Fruit fly (Drosophila melanogaster) whole organism, embryonic: Measurements from ENCODE around the gene CG14015.
A peak's percentile ranks its signal among the peaks of the same experiment; 100 is the strongest.

ENCODE experiments used
- Blimp-1 ChIP-seq: fragments of 200-800 bp; sonication (Bioruptor generic); optimal IDR thresholded peaks from 3 replicates; lab custom pipeline; 2018; ENCODE audit warnings: missing biosample characterization, missing genetic modification characterization, mild to moderate bottlenecking, moderate library complexity, missing genetic modification reagents
- CG10147 ChIP-seq: fragments of 200-800 bp; sonication (Bioruptor generic); optimal IDR thresholded peaks from 2 replicates; lab custom pipeline; 2019; ENCODE audit warnings: missing biosample characterization, mild to moderate bottlenecking, missing genetic modification characterization, moderate library complexity
- CG10654 ChIP-seq: fragments of 200-800 bp; sonication (Bioruptor generic); optimal IDR thresholded peaks from 2 replicates; lab custom pipeline; 2016; ENCODE audit warnings: missing biosample characterization, missing genetic modification characterization
- CG11560 ChIP-seq: fragments of 200-800 bp; sonication (Bioruptor generic); IDR thresholded peaks from 3 replicates; pipeline ENCODE4 v1.3.6; 2022; ENCODE audit warnings: missing biosample characterization, missing genetic modification characterization
- CG11695 ChIP-seq: fragments of 200-800 bp; sonication (Bioruptor generic); IDR thresholded peaks from 3 replicates; pipeline ENCODE4 v1.3.6; 2022; ENCODE audit warnings: missing biosample characterization, missing genetic modification characterization
- CG11696 ChIP-seq: fragments of 200-800 bp; sonication (Bioruptor generic); IDR thresholded peaks from 2 replicates; pipeline ENCODE4 v1.3.6; 2022; ENCODE audit warnings: missing biosample characterization, missing genetic modification characterization
- CG12071 ChIP-seq: fragments of 200-800 bp; sonication (Bioruptor generic); optimal IDR thresholded peaks from 3 replicates; lab custom pipeline; 2018; ENCODE audit warnings: missing biosample characterization, mild to moderate bottlenecking, missing genetic modification characterization
- CG12744 ChIP-seq: fragments of 200-800 bp; sonication (Bioruptor generic); optimal IDR thresholded peaks from 2 replicates; lab custom pipeline; 2016; ENCODE audit warnings: missing biosample characterization, missing genetic modification characterization
- CG13624 ChIP-seq: fragments of 200-800 bp; sonication (Bioruptor generic); optimal IDR thresholded peaks from 2 replicates; lab custom pipeline; 2016; ENCODE audit warnings: missing biosample characterization, missing genetic modification characterization
- CG15011 ChIP-seq: fragments of 200-800 bp; sonication (Bioruptor generic); optimal IDR thresholded peaks from 3 replicates; lab custom pipeline; 2018; ENCODE audit warnings: missing biosample characterization, mild to moderate bottlenecking, missing genetic modification characterization
- CG1602 ChIP-seq: fragments of 200-800 bp; sonication (Bioruptor generic); optimal IDR thresholded peaks from 3 replicates; lab custom pipeline; 2016; ENCODE audit warnings: missing biosample characterization, missing genetic modification characterization
- CG17328 ChIP-seq: fragments of 200-800 bp; sonication (Bioruptor generic); IDR thresholded peaks from 2 replicates; pipeline ENCODE4 v1.3.6; 2022; ENCODE audit warnings: missing biosample characterization, missing genetic modification characterization
- CG3163 ChIP-seq: fragments of 200-800 bp; sonication (Bioruptor generic); optimal IDR thresholded peaks from 3 replicates; lab custom pipeline; 2016; ENCODE audit warnings: missing biosample characterization, missing genetic modification characterization
- CG32767 ChIP-seq: fragments of 200-800 bp; sonication (Bioruptor generic); IDR thresholded peaks from 2 replicates; pipeline ENCODE4 v1.3.6; 2022; ENCODE audit warnings: missing biosample characterization, missing genetic modification characterization
- CG3281 ChIP-seq: fragments of 200-800 bp; sonication (Bioruptor generic); optimal IDR thresholded peaks from 3 replicates; lab custom pipeline; 2017; ENCODE audit warnings: missing biosample characterization, mild to moderate bottlenecking, missing genetic modification characterization
- CG3726 ChIP-seq: fragments of 200-800 bp; sonication (Bioruptor generic); IDR thresholded peaks from 3 replicates; pipeline ENCODE4, ENCODE4 v1.3.6; 2022; ENCODE audit warnings: missing biosample characterization, missing genetic modification characterization
- CG42726 ChIP-seq: fragments of 200-800 bp; sonication (Bioruptor generic); IDR thresholded peaks from 2 replicates; pipeline ENCODE4 v1.3.6; 2022; ENCODE audit warnings: missing biosample characterization, missing genetic modification characterization; ENCODE audit not compliant: partially characterized antibody
- CG4328 ChIP-seq: fragments of 200-800 bp; sonication (Bioruptor generic); optimal IDR thresholded peaks from 3 replicates; lab custom pipeline; 2017; ENCODE audit warnings: missing biosample characterization, missing genetic modification reagents, missing genetic modification characterization
- CG9609 ChIP-seq: fragments of 200-800 bp; sonication (Bioruptor generic); optimal IDR thresholded peaks from 3 replicates; lab custom pipeline; 2016; ENCODE audit warnings: missing biosample characterization, missing genetic modification characterization
- CG9817 ChIP-seq: fragments of 200-800 bp; sonication (Bioruptor generic); optimal IDR thresholded peaks from 2 replicates; lab custom pipeline; 2018; ENCODE audit warnings: missing biosample characterization, mild to moderate bottlenecking, missing genetic modification characterization, moderate library complexity
- CG9932 ChIP-seq: fragments of 200-800 bp; sonication (Bioruptor generic); IDR thresholded peaks from 2 replicates; pipeline ENCODE4 v1.3.6; 2022; ENCODE audit warnings: missing biosample characterization, missing genetic modification characterization
- CTCF ChIP-seq: fragments of 200-800 bp; sonication (Bioruptor generic); optimal IDR thresholded peaks from 2 replicates; lab custom pipeline; 2017; ENCODE audit warnings: missing biosample characterization, mild to moderate bottlenecking, missing genetic modification characterization, moderate library complexity
- CoRest ChIP-seq: fragments of 200-800 bp; sonication (Bioruptor generic); optimal IDR thresholded peaks from 3 replicates; lab custom pipeline; 2018; ENCODE audit warnings: missing biosample characterization, mild to moderate bottlenecking, missing genetic modification characterization, moderate library complexity
- Deaf1 ChIP-seq: fragments of 200-800 bp; optimal IDR thresholded peaks from 3 replicates; lab custom pipeline; 2019; ENCODE audit warnings: missing biosample characterization, mild to moderate bottlenecking, missing genetic modification characterization, moderate library complexity
- Fer3 ChIP-seq: fragments of 200-800 bp; sonication (Bioruptor generic); optimal IDR thresholded peaks from 2 replicates; lab custom pipeline; 2018; ENCODE audit warnings: missing biosample characterization, mild to moderate bottlenecking, missing genetic modification characterization, moderate library complexity
- Hand ChIP-seq: fragments of 200-800 bp; sonication (Bioruptor generic); optimal IDR thresholded peaks from 2 replicates; lab custom pipeline; 2017; ENCODE audit warnings: mild to moderate bottlenecking, missing biosample characterization, missing genetic modification reagents, missing genetic modification characterization
- Med ChIP-seq: fragments of 200-800 bp; sonication (Bioruptor generic); peaks from one replicate; lab custom pipeline; 2016; ENCODE audit warnings: missing biosample characterization, missing genetic modification characterization, mild to moderate bottlenecking, inconsistent platforms, moderate library complexity
- Mrtf ChIP-seq: fragments of 200-800 bp; sonication (Bioruptor generic); IDR thresholded peaks from 3 replicates; pipeline ENCODE4 v1.3.6; 2022; ENCODE audit warnings: missing biosample characterization, missing genetic modification characterization
- Ptx1 ChIP-seq: fragments of 200-800 bp; sonication (Bioruptor generic); IDR thresholded peaks from 2 replicates; pipeline ENCODE4 v1.3.6; 2022; ENCODE audit warnings: missing biosample characterization, missing genetic modification characterization
- Rfx ChIP-seq: fragments of 200-800 bp; sonication (Bioruptor generic); IDR thresholded peaks from 2 replicates; pipeline ENCODE4 v1.3.6; 2022; ENCODE audit warnings: missing biosample characterization, missing genetic modification characterization
- Trl ChIP-seq, 3 experiments: fragments of >200 bp in 2 of 3; fragments of 200-800 bp in 1 of 3; sonication (Bioruptor generic) in 1 of 3; optimal IDR thresholded peaks; 2 replicates in 1 of 3; 3 replicates in 2 of 3; lab custom pipeline; 2016 to 2017; ENCODE audit warnings: missing biosample characterization in 1 of 3, missing genetic modification characterization in 1 of 3
- abd-A ChIP-seq: fragments of 200-800 bp; sonication (Bioruptor generic); optimal IDR thresholded peaks from 3 replicates; lab custom pipeline; 2019; ENCODE audit warnings: missing biosample characterization, mild to moderate bottlenecking, missing genetic modification characterization, moderate library complexity
- al ChIP-seq: fragments of 200-800 bp; sonication (Bioruptor generic); IDR thresholded peaks from 2 replicates; pipeline ENCODE4 v1.3.6; 2022; ENCODE audit warnings: missing biosample characterization, missing genetic modification characterization
- bab2 ChIP-seq: fragments of 200-800 bp; sonication (Bioruptor generic); optimal IDR thresholded peaks from 2 replicates; lab custom pipeline; 2016; ENCODE audit warnings: missing biosample characterization, missing genetic modification characterization
- btn ChIP-seq: fragments of 200-800 bp; sonication (Bioruptor generic); optimal IDR thresholded peaks from 2 replicates; lab custom pipeline; 2016; ENCODE audit warnings: missing biosample characterization, missing genetic modification characterization
- ci ChIP-seq: fragments of 200-800 bp; sonication (Bioruptor generic); IDR thresholded peaks from 3 replicates; pipeline ENCODE4 v1.3.6; 2022; ENCODE audit warnings: missing biosample characterization, missing genetic modification characterization
- disco-r ChIP-seq: fragments of 200-800 bp; sonication (Bioruptor generic); optimal IDR thresholded peaks from 2 replicates; lab custom pipeline; 2016; ENCODE audit warnings: missing biosample characterization, missing genetic modification characterization
- dysf ChIP-seq: fragments of 200-800 bp; sonication (Bioruptor generic); IDR thresholded peaks from 3 replicates; pipeline ENCODE4 v1.3.6; 2022; ENCODE audit warnings: missing biosample characterization, missing genetic modification characterization
- emc ChIP-seq: fragments of 200-800 bp; sonication (Bioruptor generic); optimal IDR thresholded peaks from 2 replicates; lab custom pipeline; 2016; ENCODE audit warnings: missing biosample characterization, missing genetic modification characterization
- fru ChIP-seq: fragments of >200 bp; optimal IDR thresholded peaks from 2 replicates; lab custom pipeline; 2017
- gcm ChIP-seq: fragments of 200-800 bp; sonication (Bioruptor generic); optimal IDR thresholded peaks from 2 replicates; lab custom pipeline; 2019; ENCODE audit warnings: missing biosample characterization, mild to moderate bottlenecking, missing genetic modification characterization, moderate library complexity
- hbn ChIP-seq: fragments of 200-800 bp; sonication (Bioruptor generic); IDR thresholded peaks from 2 replicates; pipeline ENCODE4 v1.3.6; 2022; ENCODE audit warnings: missing biosample characterization, missing genetic modification characterization; ENCODE audit not compliant: partially characterized antibody
- hth ChIP-seq: fragments of >200 bp; optimal IDR thresholded peaks from 2 replicates; lab custom pipeline; 2017; ENCODE audit warnings: inconsistent platforms
- lab ChIP-seq: fragments of 200-800 bp; sonication (Bioruptor generic); optimal IDR thresholded peaks from 3 replicates; lab custom pipeline; 2017; ENCODE audit warnings: missing biosample characterization, missing genetic modification characterization, mild to moderate bottlenecking, moderate library complexity, missing genetic modification reagents
- lilli ChIP-seq: fragments of 200-800 bp; sonication (Bioruptor generic); optimal IDR thresholded peaks from 3 replicates; lab custom pipeline; 2016; ENCODE audit warnings: missing biosample characterization, missing genetic modification characterization
- lmd ChIP-seq: fragments of 200-800 bp; sonication (Bioruptor generic); IDR thresholded peaks from 2 replicates; pipeline ENCODE4 v1.3.6; 2022; ENCODE audit warnings: missing biosample characterization, missing genetic modification characterization
- pho ChIP-seq: fragments of 200-800 bp; sonication (Bioruptor generic); optimal IDR thresholded peaks from 2 replicates; lab custom pipeline; 2016; ENCODE audit warnings: missing biosample characterization, missing genetic modification characterization
- prd ChIP-seq, 3 experiments: fragments of >200 bp in 2 of 3; fragments of 200-800 bp in 1 of 3; sonication (Bioruptor generic) in 1 of 3; optimal IDR thresholded peaks in 2 of 3; IDR thresholded peaks in 1 of 3; 2 replicates in 2 of 3; 3 replicates in 1 of 3; pipeline versions ENCODE4 v1.3.6 to Lab custom; 2017 to 2022; ENCODE audit warnings: missing biosample characterization in 1 of 3, missing genetic modification characterization in 1 of 3
- ranshi ChIP-seq: fragments of 200-800 bp; sonication (Bioruptor generic); IDR thresholded peaks from 2 replicates; pipeline ENCODE4 v1.3.6; 2022; ENCODE audit warnings: missing biosample characterization, missing genetic modification characterization
- so ChIP-seq: fragments of 200-800 bp; sonication (Bioruptor generic); IDR thresholded peaks from 3 replicates; pipeline ENCODE4 v1.3.6; 2022; ENCODE audit warnings: missing biosample characterization, missing genetic modification characterization
- unc-4 ChIP-seq: fragments of 200-800 bp; sonication (Bioruptor generic); IDR thresholded peaks from 2 replicates; pipeline ENCODE4 v1.3.6; 2022; ENCODE audit warnings: missing biosample characterization, missing genetic modification characterization; ENCODE audit not compliant: partially characterized antibody

CG14015 gene

dm6 chr2L:5569503-5569902 lies 30.5 kb upstream of the CG14015 start (continued):
- TF ChIP-seq so (GFP tag; lab: Robert Waterston, UW) = no peak
- TF ChIP-seq CG11696 (GFP tag; lab: Robert Waterston, UW) = no peak
- no peak for TF ChIP-seq bab2 (GFP tag; lab: Kevin White, UChicago)
- no peak for TF ChIP-seq unc-4 (GFP tag; lab: Robert Waterston, UW)
- peak; percentile 15 for TF ChIP-seq Hand (GFP tag; lab: Kevin White, UChicago)
- TF ChIP-seq hth (lab: Kevin White, UChicago) = no peak
- 0 out of 3 replicates have a peak, but pooled peaks have one; percentile 45 for TF ChIP-seq CG11695 (GFP tag; lab: Robert Waterston, UW)
- no peak for TF ChIP-seq Mrtf (GFP tag; lab: Robert Waterston, UW)
- no peak for TF ChIP-seq fru (lab: Kevin White, UChicago)
- no peak for TF ChIP-seq hbn (GFP tag; lab: Robert Waterston, UW)
- TF ChIP-seq prd (optimal IDR thresholded peaks at IDR 0.05; lab: Kevin White, UChicago) = no peak
- peak; percentile 27; the same call in 1 of the 3 replicates for TF ChIP-seq prd (GFP tag; IDR thresholded peaks at IDR 0.05; lab: Robert Waterston, UW)
- no peak for TF ChIP-seq Blimp-1
- TF ChIP-seq dysf (GFP tag; lab: Robert Waterston, UW) = peak; percentile 57; the same call in 2 of the 3 replicates
- peak; percentile 34 for TF ChIP-seq abd-A (tag; lab: Kevin White, UChicago)
- TF ChIP-seq ranshi (GFP tag; lab: Robert Waterston, UW) = peak; percentile 10; the same call in 1 of the 2 replicates
- TF ChIP-seq CG10654 (GFP tag; lab: Kevin White, UChicago) = no peak
- no peak for TF ChIP-seq CG15011 (GFP tag; lab: Kevin White, UChicago)
- no peak for TF ChIP-seq CG9609 (GFP tag; lab: Kevin White, UChicago)
- peak; percentile 1 for TF ChIP-seq CG1602 (GFP tag; lab: Kevin White, UChicago)
- TF ChIP-seq lmd (GFP tag; lab: Robert Waterston, UW) = peak; percentile 46; the same call in 1 of the 2 replicates
- no peak for TF ChIP-seq Deaf1 (tag; lab: Kevin White, UChicago)
- peak; percentile 58 for TF ChIP-seq CG9932 (GFP tag; lab: Robert Waterston, UW)
- TF ChIP-seq CG32767 (GFP tag; lab: Robert Waterston, UW) = no peak
- no peak for TF ChIP-seq btn (GFP tag; lab: Kevin White, UChicago)
- TF ChIP-seq CG12744 (GFP tag; lab: Kevin White, UChicago) = no peak
- TF ChIP-seq disco-r (GFP tag; lab: Kevin White, UChicago) = no peak
- TF ChIP-seq CG11560 (tag; lab: Robert Waterston, UW) = 0 out of 3 replicates have a peak, but pooled peaks have one; percentile 34
- TF ChIP-seq Fer3 (tag; lab: Kevin White, UChicago) = peak; percentile 23
- no peak for TF ChIP-seq emc
- TF ChIP-seq gcm (GFP tag; lab: Kevin White, UChicago) = no peak
- 0 out of 2 replicates have a peak, but pooled peaks have one; percentile 10 for TF ChIP-seq al (GFP tag; lab: Robert Waterston, UW)
- TF ChIP-seq CG17328 (GFP tag; lab: Robert Waterston, UW) = peak; percentile 43; the same call in 1 of the 2 replicates
- no peak for TF ChIP-seq CG4328 (GFP tag; lab: Kevin White, UChicago)
- no peak for TF ChIP-seq CG3163 (GFP tag; lab: Kevin White, UChicago)
- no peak for TF ChIP-seq CG42726 (GFP tag; lab: Robert Waterston, UW)
- no peak for TF ChIP-seq CG10147
- no peak for TF ChIP-seq CTCF (GFP tag; lab: Kevin White, UChicago)
- TF ChIP-seq Trl (optimal IDR thresholded peaks at IDR 0.05; lab: Kevin White, UChicago) = no peak
- TF ChIP-seq Trl (GFP tag; optimal IDR thresholded peaks at IDR 0.05; lab: Kevin White, UChicago) = peak; percentile 30
- no peak for TF ChIP-seq CG13624
- no peak for TF ChIP-seq CG12071 (GFP tag; lab: Kevin White, UChicago)
- no peak for TF ChIP-seq Med (GFP tag; lab: Kevin White, UChicago)
- peak; percentile 54; the same call in 1 of the 2 replicates for TF ChIP-seq Ptx1 (GFP tag; lab: Robert Waterston, UW)
- TF ChIP-seq CG9817 = peak; percentile 26
- TF ChIP-seq pho (GFP tag; lab: Kevin White, UChicago) = no peak
- TF ChIP-seq Rfx (GFP tag; lab: Robert Waterston, UW) = peak; percentile 70
- peak; percentile 27 for TF ChIP-seq CoRest (tag; lab: Kevin White, UChicago)
- TF ChIP-seq lab (GFP tag; lab: Kevin White, UChicago) = peak; percentile 72
- TF ChIP-seq CG3281 (GFP tag; lab: Kevin White, UChicago) = peak; percentile 34
- TF ChIP-seq ci = 0 out of 3 replicates have a peak, but pooled peaks have one; percentile 26
- TF ChIP-seq lilli = peak; percentile 32
- TF ChIP-seq CG3726 (GFP tag; lab: Robert Waterston, UW) = no peak
